Worm (Caenorhabditis elegans) whole organism, late embryonic: ENCODE measurements around the gene ZK512.4.

Source experiments
- ama-1 ChIP-seq: fragments of 150-350 bp; optimal IDR thresholded peaks from 2 replicates; lab custom pipeline; 2014
- gmeb-2 ChIP-seq: sonication (generic microtip); optimal IDR thresholded peaks from 2 replicates; lab custom pipeline; 2016; ENCODE audit warnings: missing genetic modification characterization, inconsistent platforms, missing compliant biosample characterization
- hlh-30 ChIP-seq: sonication (generic microtip); optimal IDR thresholded peaks from 2 replicates; lab custom pipeline; 2017; ENCODE audit warnings: antibody characterized with exemption, missing genetic modification characterization, missing compliant biosample characterization; ENCODE audit not compliant: insufficient read depth
- pha-2 ChIP-seq: sonication (generic microtip); optimal IDR thresholded peaks from 2 replicates; lab custom pipeline; 2017; ENCODE audit warnings: mild to moderate bottlenecking, missing genetic modification characterization, missing compliant biosample characterization
- sox-2 ChIP-seq: fragments of 200-800 bp; sonication (Bioruptor generic); IDR thresholded peaks from 2 replicates; pipeline ENCODE4 v1.3.6; 2022; ENCODE audit warnings: missing genetic modification reagents, missing genetic modification characterization, missing compliant biosample characterization
- tbx-2 ChIP-seq: sonication (generic microtip); optimal IDR thresholded peaks from 2 replicates; lab custom pipeline; 2016; ENCODE audit warnings: missing genetic modification characterization, missing compliant biosample characterization

DNA sequence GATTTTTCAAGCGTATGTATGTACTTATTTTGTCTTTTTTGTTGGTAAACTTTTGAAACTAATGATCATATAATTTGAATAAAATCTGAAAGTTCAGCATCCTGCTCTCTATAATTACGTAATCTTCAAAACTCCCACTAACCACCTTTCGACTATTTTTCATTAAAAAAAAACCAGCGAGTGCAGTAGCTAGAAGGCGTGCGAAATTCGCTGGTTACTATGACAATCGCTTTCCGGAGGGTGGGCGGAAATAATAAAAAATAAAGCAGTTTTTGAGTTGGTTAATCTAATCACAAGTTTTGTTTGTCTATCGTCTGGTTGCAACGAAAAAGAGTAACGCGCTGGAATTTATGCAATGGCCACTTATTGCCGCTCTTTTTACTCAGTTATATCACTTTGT is 9.6 kb downstream of the ZK512.4 start, which contains the start of gene irld-34:
- TF ChIP-seq pha-2 (no peak), ama-1 (lab: Kevin White, UChicago) (no peak), tbx-2 (tag; lab: Kevin White, UChicago) (no peak), sox-2 (GFP tag; lab: Robert Waterston, UW) (no peak), hlh-30 (tag; lab: Kevin White, UChicago) (no peak), gmeb-2 (no peak)
